Fruit fly (Drosophila melanogaster) whole organism, embryonic: ENCODE results near the gene CG43339.
A peak's percentile ranks its signal among the peaks of the same experiment; 100 is the strongest.

Experiments used
- Adf1 ChIP-seq: fragments of 200-800 bp; sonication (Bioruptor generic); IDR thresholded peaks from 2 replicates; pipeline ENCODE4 v1.3.6; 2022; ENCODE audit warnings: missing biosample characterization, missing genetic modification characterization
- Atf6 ChIP-seq: fragments of 200-800 bp; sonication (Bioruptor generic); IDR thresholded peaks from 2 replicates; pipeline ENCODE4 v1.3.6; 2022; ENCODE audit warnings: missing biosample characterization, missing genetic modification characterization
- CG10366 ChIP-seq: fragments of 200-800 bp; sonication (Bioruptor generic); IDR thresholded peaks from 2 replicates; pipeline ENCODE4 v1.3.6; 2022; ENCODE audit warnings: missing biosample characterization, missing genetic modification characterization
- CG10565 ChIP-seq: fragments of 200-800 bp; sonication (Bioruptor generic); optimal IDR thresholded peaks from 3 replicates; lab custom pipeline; 2016; ENCODE audit warnings: missing biosample characterization, mild to moderate bottlenecking, missing genetic modification characterization
- CG10979 ChIP-seq: fragments of 200-800 bp; sonication (Bioruptor generic); optimal IDR thresholded peaks from 2 replicates; lab custom pipeline; 2018; ENCODE audit warnings: missing biosample characterization, mild to moderate bottlenecking, missing genetic modification characterization, moderate library complexity
- CG11560 ChIP-seq: fragments of 200-800 bp; sonication (Bioruptor generic); IDR thresholded peaks from 3 replicates; pipeline ENCODE4 v1.3.6; 2022; ENCODE audit warnings: missing biosample characterization, missing genetic modification characterization
- CG1233 ChIP-seq: fragments of 200-800 bp; sonication (Bioruptor generic); optimal IDR thresholded peaks from 4 replicates; lab custom pipeline; 2018; ENCODE audit warnings: missing biosample characterization, mild to moderate bottlenecking, missing genetic modification characterization
- CG12769 ChIP-seq: fragments of 200-800 bp; sonication (Bioruptor generic); optimal IDR thresholded peaks from 2 replicates; lab custom pipeline; 2019; ENCODE audit warnings: missing biosample characterization, mild to moderate bottlenecking, missing genetic modification characterization, moderate library complexity
- CG13624 ChIP-seq: fragments of 200-800 bp; sonication (Bioruptor generic); optimal IDR thresholded peaks from 2 replicates; lab custom pipeline; 2016; ENCODE audit warnings: missing biosample characterization, missing genetic modification characterization
- CG14667 ChIP-seq: fragments of 200-800 bp; sonication (Bioruptor generic); IDR thresholded peaks from 2 replicates; pipeline ENCODE4 v1.3.6; 2022; ENCODE audit warnings: missing biosample characterization, missing genetic modification characterization
- CG16813 ChIP-seq: fragments of 200-800 bp; sonication (Bioruptor generic); IDR thresholded peaks from 3 replicates; pipeline ENCODE4 v1.3.6; 2022; ENCODE audit warnings: missing biosample characterization, missing genetic modification characterization; ENCODE audit not compliant: partially characterized antibody
- CG16815 ChIP-seq: fragments of 200-800 bp; sonication (Bioruptor generic); optimal IDR thresholded peaks from 3 replicates; lab custom pipeline; 2017; ENCODE audit warnings: missing biosample characterization, mild to moderate bottlenecking, missing genetic modification characterization
- CG18011 ChIP-seq: fragments of 200-800 bp; sonication (Bioruptor generic); optimal IDR thresholded peaks from 2 replicates; lab custom pipeline; 2017; ENCODE audit warnings: missing biosample characterization, missing genetic modification characterization, mild to moderate bottlenecking, moderate library complexity, missing genotype
- CG2120 ChIP-seq: fragments of 200-800 bp; sonication (Bioruptor generic); optimal IDR thresholded peaks from 3 replicates; lab custom pipeline; 2016; ENCODE audit warnings: missing biosample characterization, missing genetic modification characterization
- CG2889 ChIP-seq: fragments of 200-800 bp; sonication (Bioruptor generic); IDR thresholded peaks from 3 replicates; pipeline ENCODE4 v1.3.6; 2022; ENCODE audit warnings: missing biosample characterization, missing genetic modification characterization
- CG31224 ChIP-seq: fragments of 200-800 bp; sonication (Bioruptor generic); IDR thresholded peaks from 2 replicates; pipeline ENCODE4 v1.3.6; 2022; ENCODE audit warnings: missing biosample characterization, missing genetic modification characterization
- CG3726 ChIP-seq: fragments of 200-800 bp; sonication (Bioruptor generic); IDR thresholded peaks from 3 replicates; pipeline ENCODE4, ENCODE4 v1.3.6; 2022; ENCODE audit warnings: missing biosample characterization, missing genetic modification characterization
- CG3847 ChIP-seq: fragments of 200-800 bp; sonication (Bioruptor generic); IDR thresholded peaks from 2 replicates; pipeline ENCODE4 v1.3.6; 2022; ENCODE audit warnings: missing biosample characterization, missing genetic modification characterization
- CG4328 ChIP-seq: fragments of 200-800 bp; sonication (Bioruptor generic); optimal IDR thresholded peaks from 3 replicates; lab custom pipeline; 2017; ENCODE audit warnings: missing biosample characterization, missing genetic modification reagents, missing genetic modification characterization
- CG4730 ChIP-seq: fragments of 200-800 bp; sonication (Bioruptor generic); IDR thresholded peaks from 2 replicates; pipeline ENCODE4 v1.3.6; 2022; ENCODE audit warnings: missing biosample characterization, missing genetic modification characterization
- CG6272 ChIP-seq: fragments of 200-800 bp; sonication (Bioruptor generic); IDR thresholded peaks from 2 replicates; pipeline ENCODE4 v1.3.6; 2022; ENCODE audit warnings: missing biosample characterization, missing genetic modification characterization
- CG7357 ChIP-seq: fragments of 200-800 bp; sonication (Bioruptor generic); IDR thresholded peaks from 3 replicates; pipeline ENCODE4 v1.3.6; 2022; ENCODE audit warnings: missing biosample characterization, missing genetic modification characterization
- CG7556 ChIP-seq: fragments of 200-800 bp; sonication (Bioruptor generic); optimal IDR thresholded peaks from 2 replicates; lab custom pipeline; 2017; ENCODE audit warnings: missing biosample characterization, mild to moderate bottlenecking, missing genetic modification characterization
- CG8924 ChIP-seq: fragments of 200-800 bp; optimal IDR thresholded peaks from 3 replicates; lab custom pipeline; 2019; ENCODE audit warnings: missing biosample characterization, mild to moderate bottlenecking, missing genetic modification characterization, moderate library complexity
- CG8944 ChIP-seq: fragments of 200-800 bp; sonication (Bioruptor generic); optimal IDR thresholded peaks from 3 replicates; lab custom pipeline; 2016; ENCODE audit warnings: missing biosample characterization, missing genetic modification characterization
- CG9876 ChIP-seq: fragments of 200-800 bp; sonication (Bioruptor generic); optimal IDR thresholded peaks from 2 replicates; lab custom pipeline; 2016; ENCODE audit warnings: missing biosample characterization, missing genetic modification characterization
- CkIIα-i1 ChIP-seq: fragments of 200-800 bp; sonication (Bioruptor generic); IDR thresholded peaks from 2 replicates; pipeline ENCODE4 v1.3.6; 2022; ENCODE audit warnings: missing biosample characterization, missing genetic modification characterization
- D19A ChIP-seq: fragments of 200-800 bp; optimal IDR thresholded peaks from 3 replicates; lab custom pipeline; 2019; ENCODE audit warnings: missing biosample characterization, mild to moderate bottlenecking, missing genetic modification characterization, moderate library complexity
- Deaf1 ChIP-seq: fragments of 200-800 bp; optimal IDR thresholded peaks from 3 replicates; lab custom pipeline; 2019; ENCODE audit warnings: missing biosample characterization, mild to moderate bottlenecking, missing genetic modification characterization, moderate library complexity
- Doc3 ChIP-seq: fragments of 200-800 bp; sonication (Bioruptor generic); IDR thresholded peaks from 3 replicates; pipeline ENCODE4 v1.3.6; 2022; ENCODE audit warnings: missing biosample characterization, missing genetic modification characterization; ENCODE audit not compliant: partially characterized antibody
- Hr3 ChIP-seq: fragments of 200-800 bp; sonication (Bioruptor generic); optimal IDR thresholded peaks from 3 replicates; lab custom pipeline; 2016; ENCODE audit warnings: missing biosample characterization, missing genetic modification characterization
- NFAT ChIP-seq: fragments of 200-800 bp; sonication (Bioruptor generic); IDR thresholded peaks from 2 replicates; pipeline ENCODE4 v1.3.6; 2022; ENCODE audit warnings: missing biosample characterization, missing genetic modification characterization
- Rx ChIP-seq: fragments of 200-800 bp; sonication (Bioruptor generic); IDR thresholded peaks from 2 replicates; pipeline ENCODE4 v1.3.6; 2022; ENCODE audit warnings: missing biosample characterization, missing genetic modification characterization
- Trl ChIP-seq, 3 experiments: fragments of >200 bp in 2 of 3; fragments of 200-800 bp in 1 of 3; sonication (Bioruptor generic) in 1 of 3; optimal IDR thresholded peaks; 2 replicates in 1 of 3; 3 replicates in 2 of 3; lab custom pipeline; 2016 to 2017; ENCODE audit warnings: missing biosample characterization in 1 of 3, missing genetic modification characterization in 1 of 3
- ara ChIP-seq: fragments of 200-800 bp; sonication (Bioruptor generic); IDR thresholded peaks from 2 replicates; pipeline ENCODE4 v1.3.6; 2022; ENCODE audit warnings: missing biosample characterization, missing genetic modification characterization
- bab2 ChIP-seq: fragments of 200-800 bp; sonication (Bioruptor generic); optimal IDR thresholded peaks from 2 replicates; lab custom pipeline; 2016; ENCODE audit warnings: missing biosample characterization, missing genetic modification characterization
- bcd ChIP-seq: fragments of 200-800 bp; sonication (Bioruptor generic); optimal IDR thresholded peaks from 2 replicates; lab custom pipeline; 2017; ENCODE audit warnings: missing biosample characterization, mild to moderate bottlenecking, missing genetic modification characterization
- bsh ChIP-seq, 2 experiments: fragments of 200-800 bp; sonication (Bioruptor generic); optimal IDR thresholded peaks; 2 replicates each; lab custom pipeline; 2017 to 2018; ENCODE audit warnings: mild to moderate bottlenecking in 2 of 2, missing biosample characterization in 2 of 2, missing genetic modification characterization in 2 of 2, moderate library complexity in 1 of 2
- caup ChIP-seq: fragments of 200-800 bp; sonication (Bioruptor generic); optimal IDR thresholded peaks from 3 replicates; lab custom pipeline; 2017; ENCODE audit warnings: missing biosample characterization, mild to moderate bottlenecking, missing genetic modification characterization, moderate library complexity; ENCODE audit not compliant: severe bottlenecking
- chinmo ChIP-seq: fragments of 200-800 bp; sonication (Bioruptor generic); IDR thresholded peaks from 4 replicates; pipeline ENCODE4 v1.3.6; 2022; ENCODE audit warnings: missing biosample characterization, missing genetic modification characterization; ENCODE audit not compliant: partially characterized antibody
- disco-r ChIP-seq: fragments of 200-800 bp; sonication (Bioruptor generic); optimal IDR thresholded peaks from 2 replicates; lab custom pipeline; 2016; ENCODE audit warnings: missing biosample characterization, missing genetic modification characterization
- kah ChIP-seq: fragments of 200-800 bp; sonication (Bioruptor generic); optimal IDR thresholded peaks from 2 replicates; lab custom pipeline; 2018; ENCODE audit warnings: missing biosample characterization, mild to moderate bottlenecking, missing genetic modification characterization
- prd ChIP-seq, 3 experiments: fragments of >200 bp in 2 of 3; fragments of 200-800 bp in 1 of 3; sonication (Bioruptor generic) in 1 of 3; optimal IDR thresholded peaks in 2 of 3; IDR thresholded peaks in 1 of 3; 2 replicates in 2 of 3; 3 replicates in 1 of 3; pipeline versions ENCODE4 v1.3.6 to Lab custom; 2017 to 2022; ENCODE audit warnings: missing biosample characterization in 1 of 3, missing genetic modification characterization in 1 of 3
- ranshi ChIP-seq: fragments of 200-800 bp; sonication (Bioruptor generic); IDR thresholded peaks from 2 replicates; pipeline ENCODE4 v1.3.6; 2022; ENCODE audit warnings: missing biosample characterization, missing genetic modification characterization
- schlank ChIP-seq: fragments of 200-800 bp; sonication (Bioruptor generic); optimal IDR thresholded peaks from 2 replicates; lab custom pipeline; 2018; ENCODE audit warnings: missing biosample characterization, mild to moderate bottlenecking, missing genetic modification characterization
- sens-2 ChIP-seq: fragments of 200-800 bp; sonication (Bioruptor generic); IDR thresholded peaks from 2 replicates; pipeline ENCODE4 v1.3.6; 2022; ENCODE audit warnings: missing biosample characterization, missing genetic modification characterization
- tll ChIP-seq, 2 experiments: fragments of 200-800 bp in 1 of 2; fragments of >200 bp in 1 of 2; sonication (Bioruptor generic) in 1 of 2; optimal IDR thresholded peaks; 2 replicates each; lab custom pipeline; 2017 to 2019; ENCODE audit warnings: missing biosample characterization in 2 of 2, missing genetic modification characterization in 2 of 2, mild to moderate bottlenecking in 1 of 2, moderate library complexity in 1 of 2
- vvl ChIP-seq: fragments of 200-800 bp; sonication (Bioruptor generic); IDR thresholded peaks from 2 replicates; pipeline ENCODE4 v1.3.6; 2022; ENCODE audit warnings: missing biosample characterization, missing genetic modification characterization
- wek ChIP-seq: fragments of 200-800 bp; sonication (Bioruptor generic); optimal IDR thresholded peaks from 3 replicates; lab custom pipeline; 2018; ENCODE audit warnings: missing biosample characterization, mild to moderate bottlenecking, missing genetic modification characterization, moderate library complexity

CG43339 gene

dm6 chr2L:18688646-18689296, 15.7 kb upstream of the CG43339 start, which contains the start of gene msl-1 (continued):
- TF ChIP-seq tll (GFP tag; optimal IDR thresholded peaks at IDR 0.05; lab: Kevin White, UChicago) = peak in 1 of 2 experiments; percentile 31
- TF ChIP-seq CG13624 (GFP tag; lab: Kevin White, UChicago) = peak; percentile 30
- no peak for TF ChIP-seq bsh (GFP tag; optimal IDR thresholded peaks at IDR 0.05; lab: Kevin White, UChicago)
- TF ChIP-seq Hr3 = peak; percentile 12
- TF ChIP-seq CG18011 = no peak
- TF ChIP-seq NFAT (GFP tag; lab: Robert Waterston, UW) = peak; percentile 70
- no peak for TF ChIP-seq CG1233
- TF ChIP-seq vvl (GFP tag; lab: Robert Waterston, UW) = peak; percentile 48; the same call in 1 of the 2 replicates
- TF ChIP-seq Adf1 (GFP tag; lab: Robert Waterston, UW) = no peak
- peak; percentile 38 for TF ChIP-seq CG9876
- no peak for TF ChIP-seq Trl (optimal IDR thresholded peaks at IDR 0.05; lab: Kevin White, UChicago)
- TF ChIP-seq Trl (GFP tag; optimal IDR thresholded peaks at IDR 0.05; lab: Kevin White, UChicago) = peak; percentile 15
- TF ChIP-seq CG4328 (GFP tag; lab: Kevin White, UChicago) = no peak
- TF ChIP-seq CG8944 (GFP tag; lab: Kevin White, UChicago) = peak; percentile 39
- TF ChIP-seq wek (GFP tag; lab: Kevin White, UChicago) = no peak
- TF ChIP-seq sens-2 = no peak
- no peak for TF ChIP-seq CG10565 (GFP tag; lab: Kevin White, UChicago)
- no peak for TF ChIP-seq CkIIα-i1 (GFP tag; lab: Robert Waterston, UW)
- no peak for TF ChIP-seq caup (GFP tag; lab: Kevin White, UChicago)
- TF ChIP-seq bab2 = no peak
- TF ChIP-seq ara (GFP tag; lab: Robert Waterston, UW) = no peak
- peak; percentile 73 for TF ChIP-seq CG3847
- 0 out of 2 replicates have a peak, but pooled peaks have one; percentile 10 for TF ChIP-seq CG14667 (GFP tag; lab: Robert Waterston, UW)
- TF ChIP-seq Rx (GFP tag; lab: Robert Waterston, UW) = no peak
- no peak for TF ChIP-seq CG4730 (GFP tag; lab: Robert Waterston, UW)
- TF ChIP-seq D19A = no peak
- no peak for TF ChIP-seq CG7357 (GFP tag; lab: Robert Waterston, UW)
- TF ChIP-seq CG10979 (tag; lab: Kevin White, UChicago) = no peak
- TF ChIP-seq Deaf1 = no peak
- TF ChIP-seq CG6272 = peak; percentile 75
- no peak for TF ChIP-seq CG7556 (GFP tag; lab: Kevin White, UChicago)
- TF ChIP-seq schlank (tag; lab: Kevin White, UChicago) = no peak
- no peak for TF ChIP-seq disco-r (GFP tag; lab: Kevin White, UChicago)
- no peak for TF ChIP-seq bcd (GFP tag; lab: Kevin White, UChicago)
- TF ChIP-seq CG2120 (GFP tag; lab: Kevin White, UChicago) = peak; percentile 59
- TF ChIP-seq CG8924 (tag; lab: Kevin White, UChicago) = no peak
- no peak for TF ChIP-seq Atf6 (GFP tag; lab: Robert Waterston, UW)
- TF ChIP-seq chinmo = peak; percentile 95; the same call in 2 of the 4 replicates
- no peak for TF ChIP-seq kah
- no peak for TF ChIP-seq prd (optimal IDR thresholded peaks at IDR 0.05; lab: Kevin White, UChicago)
- TF ChIP-seq prd (GFP tag; IDR thresholded peaks at IDR 0.05; lab: Robert Waterston, UW) = peak; percentile 61
- peak; percentile 10; the same call in 1 of the 2 replicates for TF ChIP-seq CG10366
- no peak for TF ChIP-seq CG31224
- TF ChIP-seq CG2889 (GFP tag; lab: Robert Waterston, UW) = no peak
- peak; percentile 97 for TF ChIP-seq CG16813 (GFP tag; lab: Robert Waterston, UW)
- TF ChIP-seq CG3726 (GFP tag; lab: Robert Waterston, UW) = no peak
- TF ChIP-seq ranshi (GFP tag; lab: Robert Waterston, UW) = no peak
- TF ChIP-seq Doc3 (GFP tag; lab: Robert Waterston, UW) = peak; percentile 86
- no peak for TF ChIP-seq CG12769 (tag; lab: Kevin White, UChicago)
- TF ChIP-seq CG16815 (GFP tag; lab: Kevin White, UChicago) = no peak
- no peak for TF ChIP-seq CG11560
